Fruit fly (Drosophila melanogaster) S2 (cell line): Measurements from ENCODE around the gene CG4116.

ENCODE experiments used
- CG8478 ChIP-seq: fragments of >200 bp; optimal IDR thresholded peaks from 2 replicates; lab custom pipeline; 2018
- CTCF ChIP-seq, 2 experiments: fragments of >200 bp; optimal IDR thresholded peaks; 2 replicates each; lab custom pipeline; 2018

The CG4116 gene

dm6 chrX:3021542-3021941 lies 45.8 kb downstream of the CG4116 start:
- TF ChIP-seq CTCF (optimal IDR thresholded peaks at IDR 0.05; lab: Kevin White, UChicago) (no peak), CG8478 (lab: Kevin White, UChicago) (no peak)

dm6 chrX:3019334-3019978 lies 47.9 kb downstream of the CG4116 start:
- TF ChIP-seq CG8478 (lab: Kevin White, UChicago) (no peak), CTCF (optimal IDR thresholded peaks at IDR 0.05; lab: Kevin White, UChicago) (no peak)

dm6 chrX:3018670-3019069 lies 48.7 kb downstream of the CG4116 start:
- TF ChIP-seq CTCF (optimal IDR thresholded peaks at IDR 0.05; lab: Kevin White, UChicago) (no peak), CG8478 (lab: Kevin White, UChicago) (no peak)
